Worm (Caenorhabditis elegans) whole organism, L4 larva: ENCODE data around the gene rabn-5.

Experiments used
- F10B5.3 ChIP-seq: sonication (generic microtip); optimal IDR thresholded peaks from 2 replicates; lab custom pipeline; 2016; ENCODE audit warnings: mild to moderate bottlenecking, missing genetic modification characterization, missing compliant biosample characterization
- ceh-82 ChIP-seq: sonication (generic microtip); optimal IDR thresholded peaks from 2 replicates; lab custom pipeline; 2017; ENCODE audit warnings: missing biosample characterization, missing genetic modification characterization
- ces-1 ChIP-seq: fragments of 150-350 bp; sonication (generic microtip); optimal IDR thresholded peaks from 4 replicates; lab custom pipeline; 2014; ENCODE audit warnings: missing biosample characterization, missing genetic modification reagents, missing genetic modification characterization
- fkh-10 ChIP-seq: fragments of 150-350 bp; optimal IDR thresholded peaks from 2 replicates; lab custom pipeline; 2014; ENCODE audit warnings: missing biosample characterization, missing genetic modification reagents, missing genetic modification characterization
- mes-2 ChIP-seq: sonication (generic microtip); optimal IDR thresholded peaks from 2 replicates; lab custom pipeline; 2016; ENCODE audit warnings: missing genotype, mild to moderate bottlenecking, missing genetic modification characterization, missing compliant biosample characterization; ENCODE audit not compliant: poor library complexity, severe bottlenecking
- skn-1 ChIP-seq: fragments of 150-350 bp; optimal IDR thresholded peaks from 2 replicates; lab custom pipeline; 2014; ENCODE audit warnings: missing biosample characterization, missing genetic modification characterization
- vab-7 ChIP-seq: fragments of 200-800 bp; sonication (Bioruptor generic); IDR thresholded peaks from 2 replicates; pipeline ENCODE4 v1.3.6; 2022; ENCODE audit warnings: missing genetic modification reagents, missing genetic modification characterization, missing compliant biosample characterization

- no peak for TF ChIP-seq F10B5.3 (tag; lab: Kevin White, UChicago)
- no peak for TF ChIP-seq vab-7 (GFP tag; lab: Robert Waterston, UW)
- TF ChIP-seq ces-1 (GFP tag; lab: Kevin White, UChicago) = peak; percentile 64
- no peak for TF ChIP-seq fkh-10 (GFP tag; lab: Kevin White, UChicago)
- no peak for TF ChIP-seq ceh-82 (tag; lab: Kevin White, UChicago)
- TF ChIP-seq mes-2 = peak; percentile 30
- TF ChIP-seq skn-1 (tag; lab: Kevin White, UChicago) = no peak
Measured at ce11 chrIII:5826895-5827437, 37.4 kb upstream of the rabn-5 start.
